Worm (Caenorhabditis elegans): ENCODE data around the gene srx-6.
"Not testable (repeated sequence)": the region's sequence is repeated elsewhere in the genome, so short reads cannot be mapped to it uniquely, and the experiment has no call there.

The srx-6 gene

ce11 chrV:7353602-7354001 is 40.5 kb upstream of the srx-6 start:
- TF ChIP-seq F33H1.4 (GFP tag; IDR thresholded peaks at IDR 0.05) = no peak
- TF ChIP-seq lsl-1 (GFP tag; optimal IDR thresholded peaks at IDR 0.05) = no peak
- TF ChIP-seq nhr-120 (GFP tag; IDR thresholded peaks at IDR 0.05) = no peak
- no peak for TF ChIP-seq hmg-1.2 (GFP tag; IDR thresholded peaks at IDR 0.05)
- TF ChIP-seq ztf-3 (GFP tag; optimal IDR thresholded peaks at IDR 0.05) = no peak
- no peak for TF ChIP-seq ama-1 (optimal IDR thresholded peaks at IDR 0.05)
- no peak for TF ChIP-seq ama-1 (GFP tag; optimal IDR thresholded peaks at IDR 0.05)
- no peak for TF ChIP-seq B0019.2 (GFP tag; conservative IDR thresholded peaks at IDR 0.05)

DNA sequence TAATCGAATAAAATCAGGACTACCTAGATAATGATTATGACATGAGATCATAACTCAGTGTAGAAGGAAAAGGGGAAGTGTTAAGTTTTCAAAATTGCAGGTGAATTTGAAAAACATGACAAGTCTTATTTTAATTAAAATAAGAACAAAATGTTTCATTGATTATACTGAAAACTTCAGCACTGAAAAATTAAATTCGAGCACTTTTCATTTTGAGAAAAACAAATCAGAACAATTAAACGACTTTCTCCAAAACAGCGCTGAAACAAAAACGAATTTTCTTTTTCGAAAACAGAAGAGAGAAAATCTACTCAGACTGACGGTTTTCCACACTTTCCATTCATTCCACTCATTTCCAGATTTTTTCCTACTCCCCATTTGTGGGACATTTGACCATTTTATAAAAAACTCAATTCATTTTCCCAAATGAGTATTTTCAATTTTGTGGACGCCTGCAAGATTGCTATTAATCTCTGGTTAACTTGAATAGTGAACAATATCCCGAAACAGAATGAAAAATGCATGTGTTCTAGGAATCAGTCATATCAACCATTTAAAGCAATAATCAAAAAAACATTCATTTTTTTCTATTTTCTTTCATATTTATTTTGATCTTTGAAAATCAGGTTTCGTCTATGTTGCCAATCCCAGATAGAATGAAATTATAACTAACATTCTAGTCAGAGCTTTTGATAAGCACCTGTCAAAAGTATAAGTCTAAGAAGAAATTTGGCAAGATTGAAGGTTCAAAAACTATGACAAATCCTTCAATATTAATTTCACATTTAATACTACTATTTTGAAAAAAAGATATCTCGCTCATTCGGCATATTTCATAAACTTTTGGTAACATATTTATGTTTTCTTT is 39.3 kb upstream of the srx-6 start, which contains the start of the genes srh-231 and srh-275:
Gene srh-231, minus strand, starts transcription at position 51 of the 868 bp plus-strand sequence.
Gene srh-275, plus strand, starts transcription at position 818 of the 868 bp plus-strand sequence.
- TF ChIP-seq lsy-27 (tag; optimal IDR thresholded peaks at IDR 0.05; ENCODE audit: borderline replicate concordance, insufficient read depth) (no peak), sdz-38 (tag; optimal IDR thresholded peaks at IDR 0.05) (no peak), rec-8 (tag; optimal IDR thresholded peaks at IDR 0.05) (no peak), madf-6 (GFP tag; IDR thresholded peaks at IDR 0.05) (no peak), madf-3 (GFP tag; IDR thresholded peaks at IDR 0.05) (no peak), hmg-20 (GFP tag; IDR thresholded peaks at IDR 0.05) (no peak), fkh-3 (tag; optimal IDR thresholded peaks at IDR 0.05) (no peak), Y53F4B.3 (GFP tag; IDR thresholded peaks at IDR 0.05) (no peak), D2030.7 (GFP tag; IDR thresholded peaks at IDR 0.05) (no peak), B0336.3 (GFP tag; IDR thresholded peaks at IDR 0.05) (no peak), lag-1 (GFP tag; IDR thresholded peaks at IDR 0.05) (no peak), ztf-18 (tag; optimal IDR thresholded peaks at IDR 0.05) (no peak), F10E7.11 (tag; optimal IDR thresholded peaks at IDR 0.05) (no peak), xnd-1 (tag; optimal IDR thresholded peaks at IDR 0.05) (no peak), unc-62 (GFP tag; optimal IDR thresholded peaks at IDR 0.05) (no peak), ets-4 (GFP tag; optimal IDR thresholded peaks at IDR 0.05) (no peak), mes-4 (tag; optimal IDR thresholded peaks at IDR 0.05) (no peak), aptf-2 (GFP tag; conservative IDR thresholded peaks at IDR 0.05) (no peak), F57C9.4 (tag; optimal IDR thresholded peaks at IDR 0.05) (no peak), athp-1 (tag; optimal IDR thresholded peaks at IDR 0.05) (no peak)

- no peak for TF ChIP-seq cebp-2 (GFP tag; IDR thresholded peaks at IDR 0.05)
Measured at ce11 chrV:7349541-7349940, 36.4 kb upstream of the srx-6 start, which contains the start of gene nhr-149. TSS of gene nhr-149 (minus strand) at chrV:7349641.

DNA sequence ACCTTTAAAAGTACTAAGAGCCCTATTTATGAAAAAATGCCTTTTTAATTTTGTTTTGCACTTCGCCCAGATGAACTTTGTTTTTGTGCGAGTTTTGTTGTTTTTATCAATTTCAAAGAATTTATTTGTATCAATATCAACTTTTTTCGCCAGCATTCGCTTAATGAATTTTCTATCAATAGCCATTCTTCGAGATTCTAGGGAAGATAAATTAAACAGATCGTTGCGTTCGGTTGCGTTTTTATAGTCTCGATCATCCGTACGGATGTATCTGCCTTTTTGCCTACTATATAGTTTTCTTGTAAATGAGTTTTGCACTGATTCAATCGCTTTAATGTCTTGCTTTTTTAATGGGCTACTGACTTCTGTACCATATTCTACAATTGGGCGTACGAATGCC is 32.4 kb upstream of the srx-6 start, which contains the start of gene nhr-147:
Gene nhr-147, plus strand, starts transcription at position 301 of the 400 bp plus-strand sequence.
- not testable (repeated sequence) for TF ChIP-seq ets-4 (GFP tag; optimal IDR thresholded peaks at IDR 0.05); dpff-1 (tag; optimal IDR thresholded peaks at IDR 0.05); Y56A3A.18 (GFP tag; IDR thresholded peaks at IDR 0.05)

ce11 chrV:7343522-7343921 is 30.4 kb upstream of the srx-6 start, which contains the start of gene srh-244:
TSS of gene srh-244 (plus strand) at chrV:7343822.
- TF ChIP-seq let-526 (GFP tag; IDR thresholded peaks at IDR 0.05) (no peak), bed-1 (GFP tag; IDR thresholded peaks at IDR 0.05) (no peak), die-1 (tag; optimal IDR thresholded peaks at IDR 0.05) (no peak), hlh-26 (GFP tag; conservative IDR thresholded peaks at IDR 0.05) (no peak), dpl-1 (GFP tag; optimal IDR thresholded peaks at IDR 0.05) (no peak), ztf-25 (GFP tag; IDR thresholded peaks at IDR 0.05) (no peak)

Data from whole organism, young adult.